Worm (Caenorhabditis elegans) whole organism, late embryonic: ENCODE results near the gene K06A1.2.

Experiments used
- K02D7.2 ChIP-seq: sonication (generic microtip); optimal IDR thresholded peaks from 2 replicates; lab custom pipeline; 2017; ENCODE audit warnings: mild to moderate bottlenecking, missing genetic modification characterization, missing compliant biosample characterization
- ceh-18 ChIP-seq: sonication (generic microtip); optimal IDR thresholded peaks from 2 replicates; lab custom pipeline; 2016; ENCODE audit warnings: missing genetic modification characterization, missing compliant biosample characterization
- lin-11 ChIP-seq: fragments of 200-800 bp; sonication (Bioruptor generic); optimal IDR thresholded peaks from 2 replicates; lab custom pipeline; 2018; ENCODE audit warnings: mild to moderate bottlenecking, missing genetic modification characterization, missing compliant biosample characterization
- nfya-1 ChIP-seq: sonication (generic microtip); optimal IDR thresholded peaks from 2 replicates; lab custom pipeline; 2017; ENCODE audit warnings: missing genetic modification characterization, mild to moderate bottlenecking, missing compliant biosample characterization, antibody characterized with exemption, moderate library complexity
- npax-4 ChIP-seq: sonication (generic microtip); optimal IDR thresholded peaks from 2 replicates; lab custom pipeline; 2016; ENCODE audit warnings: missing genetic modification characterization, missing compliant biosample characterization
- pag-3 ChIP-seq: sonication (generic microtip); optimal IDR thresholded peaks from 2 replicates; lab custom pipeline; 2016; ENCODE audit warnings: missing compliant biosample characterization, missing genetic modification characterization, borderline replicate concordance
- pha-4 ChIP-seq: fragments of 150-350 bp; optimal IDR thresholded peaks from 2 replicates; lab custom pipeline; 2018; ENCODE audit warnings: missing biosample characterization, missing genetic modification reagents, missing genetic modification characterization

DNA sequence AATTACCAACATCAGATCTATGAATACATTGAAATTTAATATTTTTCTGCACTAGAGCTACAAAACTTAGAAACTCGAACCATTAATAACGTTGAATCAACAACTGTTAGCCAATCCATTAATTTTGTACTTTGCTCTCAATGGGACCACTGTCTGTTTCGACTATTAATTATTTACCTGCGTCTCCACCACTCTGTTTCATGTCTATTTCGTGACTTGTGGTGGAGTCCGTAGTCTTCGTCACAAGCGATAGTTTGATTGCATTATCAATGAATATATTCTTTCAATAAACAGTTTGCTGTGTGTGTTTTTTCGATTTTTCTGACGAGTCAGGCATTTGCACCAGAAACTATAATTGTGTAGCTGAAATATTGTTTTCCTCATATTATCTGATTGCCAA lies 42.5 kb downstream of the K06A1.2 start:
- TF ChIP-seq nfya-1 (no peak), K02D7.2 (tag; lab: Kevin White, UChicago) (no peak), ceh-18 (tag; lab: Kevin White, UChicago) (no peak), lin-11 (tag; lab: Kevin White, UChicago) (no peak), npax-4 (no peak), pag-3 (no peak), pha-4 (tag; lab: Kevin White, UChicago) (no peak)
